Worm (Caenorhabditis elegans): ENCODE measurements around the gene ints-9.

DNA sequence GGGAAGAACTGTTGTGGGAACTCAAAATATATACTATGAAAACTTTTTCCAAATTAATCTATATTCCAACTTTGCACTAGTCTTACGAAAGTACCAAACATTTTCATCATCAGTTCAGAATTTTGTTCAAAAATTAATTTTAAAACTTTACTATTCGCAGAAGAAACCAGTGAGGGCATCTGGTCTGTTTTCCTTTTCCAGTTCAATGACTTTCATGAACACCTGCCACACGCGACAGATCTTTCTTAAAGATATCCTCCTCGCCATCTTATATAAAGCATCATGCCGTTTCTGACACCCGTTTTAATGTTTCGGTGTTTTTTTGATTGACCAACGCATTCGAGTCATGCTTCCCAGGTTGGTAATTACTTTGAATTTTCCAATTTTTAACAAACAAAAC is 42.7 kb upstream of the ints-9 start, which contains the start of gene C54F6.3:
- no peak for TF ChIP-seq fos-1 (tag; optimal IDR thresholded peaks at IDR 0.05)
- no peak for TF ChIP-seq unc-55 (GFP tag; optimal IDR thresholded peaks at IDR 0.05)
- TF ChIP-seq mdl-1 (tag; optimal IDR thresholded peaks at IDR 0.05): no peak
- TF ChIP-seq mab-5 (tag; optimal IDR thresholded peaks at IDR 0.05): no peak
- TF ChIP-seq skn-1 (tag; optimal IDR thresholded peaks at IDR 0.05): no peak
- no peak for TF ChIP-seq sma-3 (GFP tag; optimal IDR thresholded peaks at IDR 0.05)
- no peak for TF ChIP-seq ama-1 (optimal IDR thresholded peaks at IDR 0.05)
